Fruit fly (Drosophila melanogaster): ENCODE results near the gene CG33635.

dm6 chr2L:161453-162175 is 3.1 kb upstream of the CG33635 start:
- peak; percentile 97 for TF ChIP-seq Clk (GFP tag; optimal IDR thresholded peaks at IDR 0.05)
- peak; percentile 82 for TF ChIP-seq CG33017 (tag; optimal IDR thresholded peaks at IDR 0.05)
- peak; percentile 83 for TF ChIP-seq CG12768 (GFP tag; optimal IDR thresholded peaks at IDR 0.05)
- peak; percentile 86 for TF ChIP-seq tj (GFP tag; optimal IDR thresholded peaks at IDR 0.05)
- peak; percentile 100 for TF ChIP-seq kay (GFP tag; ENCODE audit: borderline replicate concordance)
- peak; percentile 96 for TF ChIP-seq ovo (GFP tag; optimal IDR thresholded peaks at IDR 0.05)
